Worm (Caenorhabditis elegans) whole organism, young adult: ENCODE measurements around the gene K10D11.2.

Source experiments
- F52B5.7 ChIP-seq: sonication (generic microtip); optimal IDR thresholded peaks from 2 replicates; lab custom pipeline; 2016; ENCODE audit warnings: mild to moderate bottlenecking, missing genetic modification characterization, missing compliant biosample characterization
- F55B11.4 ChIP-seq: sonication (generic microtip); optimal IDR thresholded peaks from 2 replicates; lab custom pipeline; 2016; ENCODE audit warnings: missing compliant biosample characterization, missing genetic modification characterization, borderline replicate concordance; ENCODE audit not compliant: insufficient read depth
- ets-4 ChIP-seq: fragments of 200-800 bp; sonication (Bioruptor generic); optimal IDR thresholded peaks from 2 replicates; lab custom pipeline; 2018; ENCODE audit warnings: mild to moderate bottlenecking, missing genetic modification characterization, missing compliant biosample characterization
- hrde-1 ChIP-seq: sonication (generic microtip); optimal IDR thresholded peaks from 2 replicates; lab custom pipeline; 2016; ENCODE audit warnings: missing genetic modification characterization, mild to moderate bottlenecking, missing compliant biosample characterization, moderate library complexity, missing genotype, missing genetic modification reagents, borderline replicate concordance
- unc-130 ChIP-seq: sonication (generic microtip); optimal IDR thresholded peaks from 2 replicates; lab custom pipeline; 2016; ENCODE audit warnings: missing genetic modification reagents, missing genetic modification characterization, missing compliant biosample characterization

DNA sequence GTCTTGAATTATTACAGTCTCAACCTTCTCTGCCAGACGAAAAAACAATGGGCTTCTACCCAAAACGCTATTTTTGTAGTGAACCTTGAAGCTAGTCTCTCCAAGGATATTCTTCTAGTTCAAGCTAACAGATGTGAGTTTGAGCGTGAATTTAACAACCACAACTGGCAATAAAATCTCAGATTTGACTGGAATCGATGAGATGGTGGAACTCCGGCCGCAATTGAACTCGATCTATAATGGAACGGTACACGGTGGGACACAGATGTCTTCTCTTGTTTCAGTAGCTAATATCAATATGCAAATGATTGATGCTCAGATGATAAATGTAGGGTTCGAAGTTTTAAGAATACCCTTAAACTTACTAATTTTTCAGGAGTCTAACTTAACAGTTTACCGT, 1.1 kb upstream of the K10D11.2 start:
- no peak for TF ChIP-seq ets-4 (GFP tag; lab: Kevin White, UChicago)
- no peak for TF ChIP-seq F52B5.7 (tag; lab: Kevin White, UChicago)
- TF ChIP-seq unc-130 (GFP tag; lab: Kevin White, UChicago), result no peak
- no peak for TF ChIP-seq F55B11.4 (tag; lab: Kevin White, UChicago)
- no peak for TF ChIP-seq hrde-1 (tag; lab: Kevin White, UChicago)
